Worm (Caenorhabditis elegans): ENCODE data around the gene ZK285.2.

Gene ZK285.2

DNA sequence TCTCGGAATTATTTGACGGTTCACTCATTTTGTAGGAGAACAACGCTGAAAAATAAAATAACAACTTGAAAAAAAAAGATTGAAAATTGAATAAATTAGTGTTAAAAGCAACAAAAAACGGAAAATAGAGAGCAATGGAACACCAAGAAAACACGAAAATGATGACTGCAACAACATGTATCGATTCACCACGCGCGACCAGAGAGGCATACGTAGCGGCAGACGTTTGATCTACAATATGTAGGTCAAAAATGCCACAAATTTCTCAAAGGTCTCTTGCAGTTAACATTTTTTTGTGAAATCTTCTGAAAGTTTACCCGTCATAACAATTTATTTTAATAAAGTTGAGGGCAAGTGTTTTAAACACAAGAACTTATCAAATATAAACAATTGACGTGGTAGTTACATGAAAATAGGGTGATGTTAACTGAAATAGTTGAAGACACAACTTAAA lies 10.4 kb downstream of the ZK285.2 start, which contains the start of gene F14H3.5 (continued):
- TF ChIP-seq F49E8.2 (tag; optimal IDR thresholded peaks at IDR 0.05; ENCODE audit: insufficient read depth) (no peak), hmg-20 (GFP tag; IDR thresholded peaks at IDR 0.05) (no peak), xnd-1 (tag; optimal IDR thresholded peaks at IDR 0.05) (no peak), lin-40 (tag; optimal IDR thresholded peaks at IDR 0.05) (no peak), rec-8 (tag; optimal IDR thresholded peaks at IDR 0.05) (no peak), attf-5 (GFP tag; optimal IDR thresholded peaks at IDR 0.05) (no peak), Y56A3A.18 (GFP tag; IDR thresholded peaks at IDR 0.05) (no peak), zfh-2 (GFP tag; conservative IDR thresholded peaks at IDR 0.05) (no peak), F23B12.7 (tag; optimal IDR thresholded peaks at IDR 0.05; ENCODE audit: insufficient read depth) (no peak), madf-6 (GFP tag; IDR thresholded peaks at IDR 0.05) (peak; percentile 71), C06A6.2 (GFP tag; conservative IDR thresholded peaks at IDR 0.05) (no peak), pha-4 (tag; optimal IDR thresholded peaks at IDR 0.05) (no peak), him-1 (tag; optimal IDR thresholded peaks at IDR 0.05) (no peak), egrh-3 (GFP tag; IDR thresholded peaks at IDR 0.05) (no peak), B0336.3 (GFP tag; IDR thresholded peaks at IDR 0.05) (no peak), Y95B8A.8 (GFP tag; IDR thresholded peaks at IDR 0.05) (no peak), sptf-2 (GFP tag; optimal IDR thresholded peaks at IDR 0.05) (no peak), snpc-3.4 (tag; optimal IDR thresholded peaks at IDR 0.05) (peak; percentile 38), lin-54 (GFP tag; optimal IDR thresholded peaks at IDR 0.05) (no peak), ZK185.1 (tag; optimal IDR thresholded peaks at IDR 0.05; ENCODE audit: poor library complexity, severe bottlenecking) (no peak), nhr-90 (tag; optimal IDR thresholded peaks at IDR 0.05) (no peak), akir-1 (GFP tag; optimal IDR thresholded peaks at IDR 0.05) (no peak), efl-1 (GFP tag; optimal IDR thresholded peaks at IDR 0.05) (peak; percentile 69), tbp1 (GFP tag; optimal IDR thresholded peaks at IDR 0.05) (no peak), rpc-1 (optimal IDR thresholded peaks at IDR 0.05) (no peak), rpc-1 (tag; optimal IDR thresholded peaks at IDR 0.05) (no peak), ccch-3 (GFP tag; optimal IDR thresholded peaks at IDR 0.05) (no peak), F39B2.1 (GFP tag; IDR thresholded peaks at IDR 0.05) (no peak), F37B4.10 (GFP tag; IDR thresholded peaks at IDR 0.05) (no peak), madf-8 (GFP tag; conservative IDR thresholded peaks at IDR 0.05) (0 out of 2 replicates have a peak, but pooled peaks have one; percentile 26), rcor-1 (GFP tag; IDR thresholded peaks at IDR 0.05) (no peak), attf-6 (GFP tag; IDR thresholded peaks at IDR 0.05) (0 out of 2 replicates have a peak, but pooled peaks have one; percentile 7), dox-1 (GFP tag; IDR thresholded peaks at IDR 0.05) (no peak), dpff-1 (tag; optimal IDR thresholded peaks at IDR 0.05) (no peak), T26A5.8 (tag; optimal IDR thresholded peaks at IDR 0.05) (no peak)

DNA sequence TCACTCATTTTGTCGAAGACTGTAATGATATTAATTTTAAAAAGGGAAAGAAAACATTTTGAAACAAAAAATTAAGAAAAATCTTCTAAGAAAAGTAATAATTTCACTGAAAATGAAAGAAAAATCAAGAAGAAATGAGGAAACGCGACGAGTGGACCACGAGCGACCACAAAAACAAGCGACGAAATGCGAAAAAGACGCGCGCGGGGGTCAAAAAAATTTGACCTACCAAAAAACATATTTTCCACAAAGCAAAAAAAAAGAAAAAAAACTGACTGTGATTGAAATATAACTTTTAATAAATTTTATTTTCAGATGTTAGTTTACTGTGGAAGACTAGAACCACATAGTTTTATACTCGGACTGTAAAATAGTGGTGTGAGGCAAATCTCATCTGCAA lies 12.2 kb downstream of the ZK285.2 start, which contains the start of gene F14H3.6:
Gene F14H3.6, minus strand, starts transcription at position 22 of the 400 bp plus-strand sequence.
- peak; percentile 20; the same call in 1 of the 2 replicates for TF ChIP-seq D2030.7 (GFP tag; IDR thresholded peaks at IDR 0.05)
- TF ChIP-seq xnd-1 (tag; optimal IDR thresholded peaks at IDR 0.05): peak; percentile 44
- TF ChIP-seq unc-130 (GFP tag; optimal IDR thresholded peaks at IDR 0.05): no peak
- peak; percentile 75 for TF ChIP-seq madf-8 (GFP tag; conservative IDR thresholded peaks at IDR 0.05)
- TF ChIP-seq attf-6 (GFP tag; IDR thresholded peaks at IDR 0.05): no peak
- TF ChIP-seq lsl-1 (GFP tag; optimal IDR thresholded peaks at IDR 0.05): no peak
- peak; percentile 69 for TF ChIP-seq dpl-1 (GFP tag; optimal IDR thresholded peaks at IDR 0.05)
- no peak for TF ChIP-seq B0019.2 (GFP tag; conservative IDR thresholded peaks at IDR 0.05)
- peak; percentile 86 for TF ChIP-seq efl-1 (GFP tag; optimal IDR thresholded peaks at IDR 0.05)
- TF ChIP-seq Y79H2A.3 (GFP tag; conservative IDR thresholded peaks at IDR 0.05): no peak
- peak; percentile 86 for TF ChIP-seq madf-6 (GFP tag; IDR thresholded peaks at IDR 0.05)
